Worm (Caenorhabditis elegans) whole organism, dauer: ENCODE results near the gene M163.10.

Experiments
- unc-62 ChIP-seq: sonication (generic microtip); optimal IDR thresholded peaks from 2 replicates; lab custom pipeline; 2017; ENCODE audit warnings: missing biosample characterization, missing genetic modification reagents, missing genetic modification characterization

The M163.10 gene

DNA sequence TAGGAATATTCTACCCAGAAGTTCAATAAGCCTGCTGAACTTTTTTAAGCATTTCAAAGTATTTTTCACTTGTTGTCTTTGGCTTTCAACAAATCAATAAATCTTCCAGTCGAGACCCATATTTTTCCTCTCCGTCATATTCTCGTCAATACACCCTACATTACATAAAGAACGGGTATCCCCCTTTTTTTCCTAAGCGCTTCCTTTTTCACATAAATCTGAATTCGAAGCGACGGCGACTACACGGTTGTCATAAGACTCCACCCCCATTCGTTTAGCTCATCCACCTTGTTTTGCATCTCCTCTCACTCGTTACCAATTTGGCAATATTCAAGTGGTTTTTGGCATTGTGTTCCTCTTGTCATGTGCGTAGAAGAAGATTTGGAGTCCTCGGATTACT lies 1.5 kb upstream of the M163.10 start, which contains the start of gene M163.9:
Gene M163.9 (plus strand): TSS at position 301 of the 400 bp plus-strand sequence.
- TF ChIP-seq unc-62 (GFP tag; lab: Kevin White, UChicago) = no peak

DNA sequence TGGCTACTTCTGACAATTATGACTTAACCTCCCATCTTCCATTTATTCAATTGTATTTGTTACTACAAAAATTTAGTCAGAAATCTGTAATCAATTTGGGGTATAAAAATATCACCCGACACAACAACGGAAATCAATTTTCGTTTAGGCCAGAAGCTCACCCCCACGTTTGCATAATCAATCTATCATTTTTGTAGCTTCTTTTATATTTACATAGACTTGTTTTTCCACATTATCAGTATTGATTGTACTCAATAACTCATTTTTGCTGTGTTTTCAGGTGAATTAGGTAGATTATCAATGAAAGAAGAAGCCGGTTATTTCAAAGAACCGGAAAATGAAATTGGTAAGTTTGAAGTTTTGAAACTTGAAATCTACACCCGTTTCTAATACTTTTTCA lies 3.0 kb downstream of the M163.10 start, which contains the start of gene M163.5:
Gene M163.5 (plus strand): TSS at position 301 of the 400 bp plus-strand sequence.
- no peak for TF ChIP-seq unc-62 (GFP tag; lab: Kevin White, UChicago)

DNA sequence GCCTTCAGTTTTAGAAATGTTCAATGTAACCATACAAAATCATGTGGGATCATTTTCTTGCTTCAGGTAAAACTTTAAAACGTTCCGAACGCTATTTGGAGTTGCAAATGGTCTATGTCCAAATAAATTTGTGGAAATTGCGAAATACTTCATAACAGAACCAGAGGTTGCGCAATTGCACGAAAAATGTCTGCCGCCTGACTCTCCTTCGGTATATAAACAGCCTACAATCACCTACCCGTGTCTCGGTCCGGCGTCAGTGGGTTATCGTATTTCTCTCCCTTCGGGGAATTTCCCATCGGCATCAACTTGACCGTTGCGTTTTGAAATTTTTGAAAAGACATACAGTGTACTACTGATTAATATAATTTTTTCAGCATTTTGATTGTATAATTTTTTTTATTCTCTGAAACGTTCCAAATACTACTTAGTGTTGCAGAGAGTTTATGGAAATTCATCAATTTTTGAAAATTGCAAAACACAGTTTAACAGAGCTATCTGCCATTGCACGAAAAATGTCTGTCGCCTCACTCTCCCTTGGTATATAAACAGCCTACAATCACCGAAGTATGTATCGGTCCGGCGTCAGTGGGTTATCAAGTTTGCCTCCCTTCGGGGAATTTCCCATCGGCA lies 6.0 kb downstream of the M163.10 start:
- no peak for TF ChIP-seq unc-62 (GFP tag; lab: Kevin White, UChicago)

DNA sequence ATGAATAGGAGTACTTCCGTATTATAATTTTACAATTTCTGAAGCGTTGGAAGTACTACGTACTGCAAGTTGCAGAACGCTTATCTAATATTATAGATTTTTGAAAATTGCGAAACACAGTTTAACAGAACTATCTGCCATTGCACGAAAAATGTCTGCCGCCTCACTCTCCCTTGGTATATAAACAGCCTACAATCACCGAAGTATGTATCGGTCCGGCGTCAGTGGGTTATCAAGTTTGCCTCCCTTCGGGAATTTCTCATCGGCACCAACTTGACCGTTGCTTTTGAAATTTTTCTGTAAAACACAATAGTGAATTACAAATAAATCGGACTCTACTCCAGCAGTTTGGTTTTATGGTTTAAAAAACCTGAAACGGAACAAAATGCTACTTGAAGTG lies 6.6 kb downstream of the M163.10 start:
- TF ChIP-seq unc-62 (GFP tag; lab: Kevin White, UChicago) = no peak

DNA sequence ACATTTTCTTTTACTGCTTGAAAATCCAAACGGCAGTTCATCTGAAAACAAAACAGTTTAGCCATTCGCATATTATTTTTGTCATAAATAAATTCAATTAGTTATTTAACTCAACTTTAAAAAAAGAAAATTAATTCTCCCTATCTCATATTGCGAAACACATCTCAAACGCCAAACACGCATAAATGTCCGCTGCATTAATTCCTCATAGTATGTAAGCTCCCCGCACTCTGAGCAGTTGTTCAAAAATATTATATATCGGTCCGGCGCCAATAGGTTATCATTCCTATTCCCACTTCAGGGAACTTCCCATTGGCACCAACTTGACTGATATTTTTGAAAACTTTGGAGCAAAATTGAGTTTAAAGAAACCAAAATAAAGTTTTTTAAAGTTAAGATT lies 7.4 kb downstream of the M163.10 start:
- TF ChIP-seq unc-62 (GFP tag; lab: Kevin White, UChicago) = no peak

DNA sequence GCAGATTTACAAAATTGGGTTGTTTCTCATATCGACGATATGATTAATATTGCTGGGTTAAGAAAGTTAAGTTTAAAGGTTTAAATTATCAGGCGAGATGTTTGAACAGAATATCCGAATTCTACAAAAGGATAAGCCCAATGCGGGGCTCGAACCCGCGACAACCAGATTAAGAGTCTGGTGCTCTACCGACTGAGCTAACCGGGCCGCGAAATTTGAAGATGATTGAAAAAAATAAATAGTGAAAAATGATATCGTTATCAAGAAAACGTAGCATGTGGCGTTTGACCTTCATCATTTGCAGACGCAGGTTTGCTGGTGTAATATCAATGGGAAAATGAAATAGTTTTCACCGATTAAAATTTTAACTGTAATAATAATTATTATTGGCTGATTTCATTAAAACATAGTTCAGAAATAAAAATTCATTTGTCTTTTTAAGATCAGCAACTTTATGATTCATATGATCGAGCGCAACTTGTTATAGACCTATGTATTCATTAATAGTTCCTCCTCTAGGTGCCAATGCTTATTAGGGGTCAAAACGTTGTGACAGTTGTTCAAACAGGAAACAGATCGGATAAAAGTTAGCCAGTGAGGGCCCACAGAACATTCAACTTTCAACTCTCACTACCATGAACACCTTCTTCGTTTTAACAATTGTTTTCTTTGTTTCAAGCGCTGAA lies 8.1 kb downstream of the M163.10 start, which contains the start of gene M163.11:
Gene M163.11 (plus strand): TSS at position 636 of the 686 bp plus-strand sequence.
- no peak for TF ChIP-seq unc-62 (GFP tag; lab: Kevin White, UChicago)

DNA sequence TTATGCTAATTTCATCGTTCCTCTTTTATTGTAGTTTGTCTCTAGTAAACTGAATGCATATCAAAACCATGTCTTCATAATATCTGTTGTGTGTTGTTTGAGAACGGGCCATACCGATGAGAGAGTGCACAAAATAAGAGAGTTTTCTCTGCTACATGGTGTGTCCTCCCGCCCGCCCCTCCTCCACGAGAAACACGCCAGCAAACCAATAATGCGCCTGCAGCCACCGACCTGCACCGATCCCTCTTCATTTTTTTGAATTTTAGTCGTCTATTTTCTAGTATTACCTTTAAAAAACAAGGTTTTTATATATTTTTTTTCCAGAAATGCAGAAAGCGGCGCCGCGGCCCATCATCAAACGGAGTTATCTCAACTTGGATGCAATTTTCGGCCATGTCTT lies 9.5 kb downstream of the M163.10 start, which contains the start of gene gfi-3:
Gene gfi-3 (plus strand): TSS at position 325 of the 400 bp plus-strand sequence.
- TF ChIP-seq unc-62 (GFP tag; lab: Kevin White, UChicago) = no peak

DNA sequence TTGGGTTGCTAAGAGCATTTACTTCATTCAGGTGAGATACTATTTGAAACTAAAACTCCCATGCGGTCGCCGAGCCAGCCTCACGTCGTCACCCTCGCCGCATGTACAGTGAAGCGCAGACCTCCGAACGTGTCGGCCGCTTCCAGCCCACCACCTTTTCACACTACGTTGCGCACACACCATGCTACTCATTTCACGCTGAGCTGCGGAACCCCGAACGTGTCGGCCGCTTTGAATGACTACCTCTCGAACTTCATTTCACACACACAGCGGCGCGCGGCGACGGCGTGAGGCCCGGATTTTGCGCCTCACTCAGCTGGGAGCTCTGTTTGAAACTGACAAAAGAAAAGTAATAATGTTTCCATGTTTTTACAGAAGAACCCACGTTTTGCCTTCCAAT lies 10.8 kb downstream of the M163.10 start:
- TF ChIP-seq unc-62 (GFP tag; lab: Kevin White, UChicago) = no peak

DNA sequence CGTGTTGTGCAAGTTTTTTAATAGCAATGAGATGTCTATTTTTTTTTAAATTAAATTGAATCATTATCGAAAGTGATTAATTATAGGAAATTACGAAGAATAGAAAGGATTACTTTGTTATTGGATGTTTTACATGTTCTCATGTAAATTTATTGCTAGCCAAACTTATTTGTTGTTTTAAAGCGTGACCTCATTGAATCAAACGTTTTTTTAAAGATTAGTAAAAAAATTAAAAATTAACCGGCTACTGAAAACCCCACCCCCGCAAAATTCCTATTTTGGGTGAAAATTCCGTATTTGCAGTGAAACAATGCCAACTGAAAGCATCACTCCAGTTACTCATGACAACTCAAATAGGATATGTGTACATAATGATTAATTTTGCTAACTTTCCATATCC lies 14.0 kb downstream of the M163.10 start, which contains the start of gene M163.8:
Gene M163.8 (plus strand): TSS at position 301 of the 400 bp plus-strand sequence.
- no peak for TF ChIP-seq unc-62 (GFP tag; lab: Kevin White, UChicago)

DNA sequence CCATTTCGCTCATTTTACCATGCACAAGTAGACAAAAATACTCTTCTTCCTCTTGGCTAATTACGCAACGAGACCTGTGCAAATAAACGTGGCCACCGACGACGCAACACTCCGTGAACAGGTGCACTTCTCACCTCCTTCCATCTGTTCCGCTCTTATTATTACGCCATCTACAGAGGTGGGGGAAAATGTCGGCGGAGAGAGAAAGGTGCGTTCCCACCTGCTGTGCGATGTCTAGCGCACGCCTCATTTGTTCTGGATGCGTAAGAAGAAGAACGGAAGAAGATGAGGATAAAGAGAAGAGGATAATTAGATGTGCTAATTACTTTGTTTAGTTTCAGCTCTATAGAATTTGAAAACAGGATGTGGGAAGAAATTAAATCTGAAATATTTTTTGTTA lies 15.7 kb downstream of the M163.10 start:
- no peak for TF ChIP-seq unc-62 (GFP tag; lab: Kevin White, UChicago)

DNA sequence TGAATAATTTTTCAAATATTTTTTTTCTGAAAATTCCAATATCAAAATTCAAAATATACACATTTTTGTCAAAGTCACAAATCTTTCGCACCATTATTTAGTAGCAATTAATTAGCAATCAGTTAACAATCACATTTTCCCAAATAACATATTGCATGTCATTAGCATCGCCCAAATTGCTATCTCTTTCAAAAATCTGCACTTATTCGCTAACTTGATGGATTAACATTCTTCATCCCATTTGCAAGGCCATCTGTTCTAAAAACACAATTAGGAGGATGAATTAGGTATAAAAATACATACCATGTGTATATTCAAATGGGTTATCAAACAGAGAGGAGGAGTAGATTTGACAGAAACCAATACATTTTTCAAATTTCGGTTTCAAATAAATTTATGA lies 16.5 kb downstream of the M163.10 start:
- TF ChIP-seq unc-62 (GFP tag; lab: Kevin White, UChicago) = no peak

DNA sequence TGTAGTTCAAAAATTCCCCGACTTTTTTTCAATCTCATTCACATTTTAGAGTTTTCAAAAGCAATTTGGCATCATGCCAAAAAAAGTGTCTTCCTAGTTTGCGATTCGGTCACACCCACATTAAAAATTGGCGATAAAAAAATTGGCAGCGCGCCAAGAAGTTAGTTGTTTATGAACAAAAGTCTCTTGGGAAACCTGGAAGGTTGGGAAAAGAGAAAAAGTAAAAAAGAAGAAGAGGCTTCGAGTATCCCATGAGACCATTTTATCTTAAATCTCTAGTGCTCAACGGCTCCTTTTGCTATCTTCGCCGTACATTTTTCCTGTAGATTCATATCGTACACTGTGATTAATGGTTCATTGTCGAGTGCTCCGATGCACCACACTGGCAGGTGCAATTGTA lies 17.0 kb downstream of the M163.10 start:
- no peak for TF ChIP-seq unc-62 (GFP tag; lab: Kevin White, UChicago)

DNA sequence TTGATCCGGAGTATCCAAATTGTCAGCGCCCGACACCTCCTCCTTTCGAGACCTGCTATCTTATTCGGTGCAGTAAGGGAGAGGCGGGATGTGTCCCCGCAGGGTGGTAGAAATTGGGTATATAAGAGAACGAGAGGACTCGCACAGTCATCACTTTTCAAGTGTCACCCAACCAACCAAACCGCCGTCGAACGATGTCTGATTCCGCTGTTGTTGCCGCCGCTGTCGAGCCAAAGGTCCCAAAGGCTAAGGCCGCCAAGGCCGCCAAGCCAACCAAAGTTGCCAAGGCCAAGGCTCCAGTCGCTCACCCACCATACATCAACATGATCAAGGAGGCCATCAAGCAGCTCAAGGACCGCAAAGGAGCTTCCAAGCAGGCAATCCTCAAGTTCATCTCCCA lies 19.2 kb downstream of the M163.10 start, which contains the start of gene his-24:
Gene his-24 (plus strand): TSS at position 150 of the 400 bp plus-strand sequence.
- TF ChIP-seq unc-62 (GFP tag; lab: Kevin White, UChicago) = no peak

DNA sequence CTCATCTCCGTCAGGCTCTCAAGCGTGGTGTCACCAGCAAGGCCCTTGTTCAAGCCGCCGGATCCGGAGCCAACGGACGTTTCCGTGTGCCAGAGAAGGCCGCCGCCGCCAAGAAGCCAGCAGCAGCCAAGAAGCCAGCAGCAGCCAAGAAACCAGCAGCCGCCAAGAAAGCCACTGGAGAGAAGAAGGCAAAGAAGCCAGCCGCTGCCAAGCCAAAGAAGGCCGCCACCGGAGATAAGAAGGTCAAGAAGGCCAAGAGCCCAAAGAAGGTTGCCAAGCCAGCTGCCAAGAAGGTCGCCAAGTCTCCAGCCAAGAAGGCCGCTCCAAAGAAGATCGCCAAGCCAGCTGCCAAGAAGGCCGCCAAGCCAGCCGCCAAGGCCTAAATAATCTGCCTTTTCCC lies 19.7 kb downstream of the M163.10 start:
- no peak for TF ChIP-seq unc-62 (GFP tag; lab: Kevin White, UChicago)

DNA sequence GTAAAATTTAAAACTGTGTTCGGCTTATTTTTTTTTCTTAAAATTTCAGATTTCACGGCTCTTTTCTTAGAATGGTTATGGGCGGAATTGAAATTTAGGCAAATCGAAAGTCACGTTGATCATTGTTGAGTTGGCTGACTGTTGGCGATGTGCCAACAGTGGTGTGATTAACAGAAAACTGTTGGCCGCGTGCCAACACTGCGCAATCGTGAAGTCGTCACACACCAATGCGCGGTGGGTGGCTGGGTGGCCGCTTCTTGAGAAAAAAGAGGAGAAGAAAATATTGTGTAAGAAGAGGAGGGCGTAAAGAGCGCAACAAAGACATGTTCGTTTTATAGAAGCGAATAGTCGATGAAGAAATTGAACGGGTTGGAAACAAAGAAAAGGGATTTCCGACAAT lies 20.3 kb downstream of the M163.10 start:
- no peak for TF ChIP-seq unc-62 (GFP tag; lab: Kevin White, UChicago)

DNA sequence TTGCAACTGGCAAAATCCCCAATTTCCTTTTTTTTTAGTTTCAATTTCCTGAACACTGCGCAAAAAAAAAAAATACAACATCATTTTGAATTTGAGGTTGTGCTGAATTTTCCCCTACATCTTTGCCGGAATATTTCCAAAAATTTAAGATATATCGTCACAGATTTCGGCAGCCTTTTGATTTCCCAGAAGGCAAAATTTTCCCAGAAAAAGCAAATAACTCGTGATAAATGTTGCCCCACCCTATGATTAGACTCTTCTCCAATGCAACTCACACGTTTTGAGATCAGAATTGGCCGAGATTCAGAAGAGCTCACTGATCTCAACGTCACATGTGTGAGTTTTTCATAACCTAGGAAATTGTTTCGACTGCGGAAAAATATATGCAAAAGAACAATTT lies 21.7 kb downstream of the M163.10 start:
- no peak for TF ChIP-seq unc-62 (GFP tag; lab: Kevin White, UChicago)

DNA sequence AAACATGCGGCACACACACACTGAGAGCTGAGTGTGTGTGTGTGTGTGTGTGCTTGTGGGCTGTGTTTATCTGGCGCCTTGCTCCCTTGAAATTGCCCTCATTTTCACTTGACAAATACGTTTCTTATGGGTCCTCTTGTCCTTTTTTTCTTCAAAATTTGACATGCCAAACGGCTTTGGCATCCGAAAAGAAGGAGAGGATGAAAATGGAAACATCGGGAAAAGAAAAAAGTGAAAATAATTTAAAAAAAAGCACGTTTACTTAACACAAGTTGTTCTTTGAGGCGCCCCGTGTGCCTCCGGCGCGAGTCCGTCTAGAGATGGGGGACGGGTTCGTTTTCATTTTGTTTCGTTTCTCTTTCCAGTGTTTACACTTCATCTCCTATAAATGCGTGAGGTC lies 24.3 kb downstream of the M163.10 start:
- no peak for TF ChIP-seq unc-62 (GFP tag; lab: Kevin White, UChicago)
